Fruit fly (Drosophila melanogaster): Measurements from ENCODE around the gene CG45099.
A peak's percentile ranks its signal among the peaks of the same experiment; 100 is the strongest.

DNA sequence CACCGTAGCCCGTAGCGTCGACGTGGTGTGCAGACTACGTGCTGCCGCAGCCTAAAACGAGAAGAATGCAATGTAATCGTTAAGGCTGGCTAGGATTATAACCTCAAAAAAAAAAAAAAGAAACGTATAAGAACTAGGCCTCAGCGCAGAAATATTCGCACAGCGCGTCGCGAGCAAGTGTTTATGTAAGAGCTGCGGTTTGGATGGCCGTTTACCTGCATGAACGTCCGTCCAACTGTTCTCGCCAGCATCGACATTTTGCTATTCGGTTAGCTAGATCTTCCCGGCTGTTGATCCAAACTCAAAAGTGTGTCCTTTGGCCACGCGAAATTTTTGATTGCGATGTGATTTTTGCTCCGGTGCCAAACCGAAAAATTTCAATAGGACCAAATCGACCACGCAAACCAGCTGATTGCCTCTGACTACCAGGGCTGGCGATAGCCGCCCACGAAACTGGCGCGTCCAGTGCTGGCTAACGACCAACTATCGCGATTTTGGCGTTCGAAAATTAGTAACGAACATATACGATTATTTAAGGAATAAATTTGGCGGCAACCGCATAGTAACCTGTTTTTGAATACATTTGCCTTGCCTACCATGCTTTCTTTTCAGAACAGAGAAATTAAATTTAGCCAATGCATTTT is 15.2 kb downstream of the CG45099 start, which contains the start of gene Idh3b:
- TF ChIP-seq woc (GFP tag; optimal IDR thresholded peaks at IDR 0.05): peak; percentile 81
- peak; percentile 35 for TF ChIP-seq psq (GFP tag; optimal IDR thresholded peaks at IDR 0.05)
